Worm (Caenorhabditis elegans): ENCODE results near the gene F36F12.7.

DNA sequence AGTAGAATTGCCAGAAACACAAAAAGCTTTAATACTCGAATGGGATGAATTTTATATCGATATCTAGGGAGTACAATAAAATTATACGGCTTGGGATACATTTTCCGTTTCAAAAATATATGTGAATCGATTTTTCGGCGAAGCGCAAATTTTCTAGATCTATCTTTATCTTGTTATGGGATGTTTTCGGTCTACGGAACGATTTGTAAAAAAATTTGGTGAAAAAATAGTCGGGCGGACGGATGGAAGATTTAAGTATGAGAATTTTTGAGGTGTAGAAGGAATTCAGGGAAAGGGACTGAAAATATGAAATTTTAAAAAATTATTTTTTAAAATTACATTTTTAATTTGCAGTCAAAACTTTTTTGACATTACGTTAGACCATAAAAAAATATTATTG is 6.8 kb downstream of the F36F12.7 start, which contains the start of gene F22F7.4:
- TF ChIP-seq flt-1 (GFP tag; IDR thresholded peaks at IDR 0.05) (no peak), cog-1 (tag; optimal IDR thresholded peaks at IDR 0.05) (no peak), T22C8.4 (GFP tag; IDR thresholded peaks at IDR 0.05) (no peak), ztf-29 (GFP tag; IDR thresholded peaks at IDR 0.05) (no peak)

Measured in whole organism, midembryonic.